Worm (Caenorhabditis elegans): Measurements from ENCODE around the gene hecd-1.
A peak's percentile ranks its signal among the peaks of the same experiment; 100 is the strongest.

The hecd-1 gene

DNA sequence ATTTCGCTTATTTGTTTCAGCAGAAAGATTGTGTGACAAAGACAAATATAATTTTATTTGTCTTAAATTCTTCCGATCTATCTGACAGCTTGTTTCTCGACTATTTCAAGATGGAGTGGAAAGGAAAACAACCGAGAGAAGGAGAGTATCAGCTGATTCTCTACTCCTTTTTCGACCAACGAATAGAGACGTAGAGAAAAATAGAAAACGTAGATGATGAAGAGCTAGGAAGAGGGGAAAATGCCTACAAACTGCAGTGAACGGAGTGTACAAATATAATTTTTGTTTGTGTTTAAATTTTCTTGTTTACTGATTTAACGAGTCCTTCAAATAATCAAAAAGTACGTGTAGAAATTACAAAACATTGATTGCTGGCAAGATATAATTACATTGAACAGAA is 3.2 kb upstream of the hecd-1 start (continued):
- TF ChIP-seq Y5F2A.4 (GFP tag; optimal IDR thresholded peaks at IDR 0.05) (no peak), lsy-2 (tag; optimal IDR thresholded peaks at IDR 0.05) (peak in 1 of 2 experiments; percentile 64), D1046.2 (GFP tag; IDR thresholded peaks at IDR 0.05) (no peak), hlh-30 (tag; optimal IDR thresholded peaks at IDR 0.05; ENCODE audit: insufficient read depth) (peak; percentile 73), lim-7 (GFP tag; IDR thresholded peaks at IDR 0.05) (no peak), T20F7.1 (GFP tag; optimal IDR thresholded peaks at IDR 0.05) (no peak), nhr-237 (tag; optimal IDR thresholded peaks at IDR 0.05) (no peak), aly-2 (tag; optimal IDR thresholded peaks at IDR 0.05) (no peak), vab-7 (GFP tag; IDR thresholded peaks at IDR 0.05) (no peak), fkh-10 (GFP tag; optimal IDR thresholded peaks at IDR 0.05) (peak; percentile 15), lin-1 (GFP tag; IDR thresholded peaks at IDR 0.05) (no peak), dve-1 (tag; optimal IDR thresholded peaks at IDR 0.05; ENCODE audit: insufficient read depth) (peak; percentile 25), skn-1 (tag; optimal IDR thresholded peaks at IDR 0.05) (no peak), F26F4.8 (GFP tag; conservative IDR thresholded peaks at IDR 0.05) (no peak)

DNA sequence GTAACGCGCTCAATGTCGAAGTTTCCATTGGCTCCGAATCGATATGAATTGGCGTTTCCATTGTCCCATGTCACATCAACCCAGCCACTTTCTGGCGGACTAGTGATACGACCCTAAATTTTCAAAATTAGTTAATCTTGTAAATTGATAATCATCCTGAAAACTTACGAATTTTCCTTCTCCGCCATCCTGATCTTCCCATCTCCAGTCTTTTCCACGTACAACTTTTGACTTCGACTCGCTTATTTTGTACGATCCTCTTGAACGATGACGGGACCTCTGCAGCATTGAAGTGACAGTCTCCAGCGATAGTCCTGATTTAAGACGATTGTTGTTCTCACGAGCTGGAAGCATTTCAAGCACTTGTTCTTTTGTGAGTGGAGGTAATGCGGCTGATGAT is 5.4 kb downstream of the hecd-1 start:
- peak in 1 of 2 experiments; percentile 97 for TF ChIP-seq unc-62 (GFP tag; optimal IDR thresholded peaks at IDR 0.05 in 1 of 2)
- no peak for TF ChIP-seq unc-62 (tag; optimal IDR thresholded peaks at IDR 0.05)
- TF ChIP-seq ZK337.2 (GFP tag; IDR thresholded peaks at IDR 0.05): no peak

DNA sequence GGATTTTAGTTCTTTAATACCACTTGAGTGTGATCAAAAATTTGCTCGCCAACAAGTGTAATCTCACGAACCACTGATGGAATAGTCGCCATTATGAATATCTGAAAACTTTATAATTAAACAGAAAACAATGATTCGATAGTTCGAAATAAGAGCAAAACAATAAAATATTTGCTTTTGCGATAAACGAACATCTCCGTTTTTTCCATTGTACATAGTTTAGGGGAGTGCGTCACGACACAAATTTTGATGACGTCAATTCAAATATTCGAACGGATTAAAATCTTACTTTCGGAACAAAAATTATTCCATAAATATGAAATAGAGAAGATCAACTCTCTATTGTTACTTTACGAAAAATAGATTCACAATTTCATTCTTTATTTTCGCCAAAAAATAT is 10.5 kb downstream of the hecd-1 start, which contains the start of gene mutd-1:
Gene mutd-1, minus strand, starts transcription at position 101 of the 400 bp plus-strand sequence.
- TF ChIP-seq lsy-2 (tag; optimal IDR thresholded peaks at IDR 0.05) (peak in 1 of 2 experiments; percentile 6), mes-2 (tag; optimal IDR thresholded peaks at IDR 0.05; ENCODE audit: poor library complexity, severe bottlenecking) (no peak), aha-1 (tag) (peak; percentile 1)

ce11 chrIV:7133140-7133539 is 11.4 kb downstream of the hecd-1 start, which contains the start of gene cyn-12:
cyn-12 (minus strand) TSS chrIV:7133217.
- TF ChIP-seq dve-1 (tag; optimal IDR thresholded peaks at IDR 0.05; ENCODE audit: insufficient read depth) (peak; percentile 7), dpl-1 (GFP tag; optimal IDR thresholded peaks at IDR 0.05) (peak; percentile 33), ama-1 (optimal IDR thresholded peaks at IDR 0.05) (peak; percentile 11), unc-62 (GFP tag; optimal IDR thresholded peaks at IDR 0.05 in 1 of 2) (peak in 1 of 2 experiments; percentile 61), unc-62 (tag; optimal IDR thresholded peaks at IDR 0.05) (no peak), lsy-2 (tag; optimal IDR thresholded peaks at IDR 0.05) (peak in 1 of 2 experiments; percentile 43), mes-2 (tag; optimal IDR thresholded peaks at IDR 0.05; ENCODE audit: poor library complexity, severe bottlenecking) (peak; percentile 52), R02D3.7 (tag; optimal IDR thresholded peaks at IDR 0.05) (no peak), daf-19 (GFP tag; conservative IDR thresholded peaks at IDR 0.05) (no peak), hmg-1.1 (GFP tag; IDR thresholded peaks at IDR 0.05) (no peak), dmd-9 (GFP tag; IDR thresholded peaks at IDR 0.05) (no peak), D1046.2 (GFP tag; IDR thresholded peaks at IDR 0.05) (no peak)

DNA sequence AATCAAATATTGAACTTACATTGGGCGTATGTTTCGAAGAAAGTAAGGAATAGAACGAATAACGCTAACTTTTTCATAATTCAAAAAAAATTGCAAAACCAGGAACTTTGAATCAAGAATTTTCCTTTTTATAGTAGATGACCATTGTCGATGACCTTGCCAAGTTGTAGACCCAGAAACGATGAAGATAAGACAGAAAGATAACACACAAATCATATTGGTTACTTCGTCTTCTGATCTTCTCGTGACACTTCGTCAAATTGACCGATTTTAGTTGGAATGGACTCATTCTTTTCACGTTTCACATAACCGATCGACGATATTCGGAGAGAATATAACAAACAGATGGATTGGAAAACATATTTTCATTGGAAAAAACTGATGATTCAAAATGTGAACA is 12.7 kb downstream of the hecd-1 start, which contains the start of gene grsp-3:
Gene grsp-3, minus strand, starts transcription at position 149 of the 400 bp plus-strand sequence.
- TF ChIP-seq hlh-30 (tag; optimal IDR thresholded peaks at IDR 0.05; ENCODE audit: insufficient read depth) (peak; percentile 72), saeg-2 (GFP tag; IDR thresholded peaks at IDR 0.05) (no peak), nhr-28 (tag; optimal IDR thresholded peaks at IDR 0.05) (peak; percentile 46)

ce11 chrIV:7121313-7122055 is 23.0 kb downstream of the hecd-1 start, which contains the start of the genes C34D4.10 and str-48:
C34D4.10 (minus strand) TSS chrIV:7121413.
str-48 (plus strand) TSS chrIV:7122005.
- TF ChIP-seq T20F7.1 (GFP tag; optimal IDR thresholded peaks at IDR 0.05): no peak

DNA sequence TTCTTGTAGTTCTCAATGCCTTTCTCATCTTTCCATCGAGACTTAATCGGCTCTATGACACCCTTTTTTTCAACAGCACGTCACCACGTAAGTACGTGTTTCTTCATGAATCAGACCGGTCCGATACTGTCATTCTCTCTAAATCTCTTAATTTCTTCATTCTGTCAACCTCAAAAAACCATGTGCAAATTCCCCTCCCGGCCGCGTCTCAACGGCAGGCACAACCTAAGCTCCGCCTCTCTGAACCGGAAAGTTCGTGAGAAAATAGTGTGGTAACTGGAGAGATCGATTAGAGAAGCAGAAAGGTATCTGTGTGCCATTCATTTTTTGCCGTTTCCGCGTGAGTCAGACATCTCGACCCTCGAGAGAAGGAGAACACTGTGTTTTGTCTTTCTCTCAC is 29.9 kb downstream of the hecd-1 start, which contains the start of gene nas-8:
Gene nas-8, plus strand, starts transcription at position 301 of the 400 bp plus-strand sequence.
- TF ChIP-seq ama-1 (optimal IDR thresholded peaks at IDR 0.05) (no peak), zip-2 (tag; optimal IDR thresholded peaks at IDR 0.05) (no peak), ceh-62 (tag; optimal IDR thresholded peaks at IDR 0.05) (no peak), attf-4 (tag; optimal IDR thresholded peaks at IDR 0.05) (no peak), lim-7 (GFP tag; IDR thresholded peaks at IDR 0.05) (no peak), hlh-11 (tag; optimal IDR thresholded peaks at IDR 0.05) (no peak), zfp-2 (tag; optimal IDR thresholded peaks at IDR 0.05) (no peak), lir-3 (tag; optimal IDR thresholded peaks at IDR 0.05) (no peak)
